Worm (Caenorhabditis elegans) whole organism, midembryonic: Measurements from ENCODE around the gene T08G3.6.

ENCODE experiments used
- T22C8.4 ChIP-seq: fragments of 200-800 bp; sonication (Bioruptor generic); IDR thresholded peaks from 2 replicates; pipeline ENCODE4 v1.3.6; 2022; ENCODE audit warnings: missing genetic modification characterization, missing compliant biosample characterization
- cog-1 ChIP-seq: sonication (generic microtip); optimal IDR thresholded peaks from 2 replicates; lab custom pipeline; 2016; ENCODE audit warnings: missing genetic modification characterization, missing compliant biosample characterization
- flt-1 ChIP-seq: fragments of 200-800 bp; sonication (Bioruptor generic); IDR thresholded peaks from 2 replicates; pipeline ENCODE4 v1.3.6; 2022; ENCODE audit warnings: missing genetic modification characterization, missing compliant biosample characterization
- klf-2 ChIP-seq: fragments of 200-800 bp; sonication (Bioruptor generic); conservative IDR thresholded peaks from 2 replicates; pipeline ENCODE4 v1.3.6; 2022; ENCODE audit warnings: missing genetic modification reagents, missing genetic modification characterization, missing compliant biosample characterization
- med-1 ChIP-seq: sonication (generic microtip); optimal IDR thresholded peaks from 2 replicates; lab custom pipeline; 2017; ENCODE audit warnings: missing genetic modification characterization, mild to moderate bottlenecking, missing compliant biosample characterization, antibody characterized with exemption, missing genetic modification reagents; ENCODE audit not compliant: insufficient read depth
- ref-1 ChIP-seq: fragments of 200-800 bp; sonication (Bioruptor generic); conservative IDR thresholded peaks from 2 replicates; pipeline ENCODE4 v1.3.6; 2022; ENCODE audit warnings: missing genetic modification reagents, missing genetic modification characterization, missing compliant biosample characterization
- tab-1 ChIP-seq: fragments of 200-800 bp; sonication (Bioruptor generic); IDR thresholded peaks from 2 replicates; pipeline ENCODE4 v1.3.6; 2022; ENCODE audit warnings: missing genetic modification characterization, missing compliant biosample characterization
- ztf-23 ChIP-seq: fragments of 200-800 bp; sonication (Bioruptor generic); IDR thresholded peaks from 2 replicates; pipeline ENCODE4 v1.3.6; 2022; ENCODE audit warnings: missing genetic modification reagents, missing genetic modification characterization, missing compliant biosample characterization
- ztf-29 ChIP-seq: fragments of 200-800 bp; sonication (Bioruptor generic); IDR thresholded peaks from 2 replicates; pipeline ENCODE4 v1.3.6; 2022; ENCODE audit warnings: missing genetic modification reagents, missing genetic modification characterization, missing compliant biosample characterization

The T08G3.6 gene

ce11 chrV:16443626-16444025 is 2.1 kb upstream of the T08G3.6 start, which contains the start of gene srh-141:
Gene srh-141, plus strand, starts transcription at chrV:16443926.
- TF ChIP-seq ref-1 (GFP tag; lab: Robert Waterston, UW) (no peak), klf-2 (GFP tag; lab: Robert Waterston, UW) (no peak), med-1 (GFP tag; lab: Kevin White, UChicago) (no peak), ztf-23 (no peak), flt-1 (no peak), tab-1 (no peak), cog-1 (no peak)

ce11 chrV:16446191-16446590 is 415 bp downstream of the T08G3.6 start:
- TF ChIP-seq ref-1 (GFP tag; lab: Robert Waterston, UW) (no peak), cog-1 (no peak), med-1 (GFP tag; lab: Kevin White, UChicago) (no peak), flt-1 (no peak), T22C8.4 (no peak), ztf-23 (no peak), ztf-29 (GFP tag; lab: Robert Waterston, UW) (no peak), tab-1 (no peak), klf-2 (GFP tag; lab: Robert Waterston, UW) (no peak)

ce11 chrV:16447735-16448134 is 2.0 kb downstream of the T08G3.6 start, which contains the start of gene T08G3.13:
Gene T08G3.13, plus strand, starts transcription at chrV:16448035.
- no peak for TF ChIP-seq flt-1
- TF ChIP-seq ref-1 (GFP tag; lab: Robert Waterston, UW): no peak
- TF ChIP-seq ztf-23: no peak
- no peak for TF ChIP-seq tab-1
- no peak for TF ChIP-seq T22C8.4
- no peak for TF ChIP-seq klf-2 (GFP tag; lab: Robert Waterston, UW)
- no peak for TF ChIP-seq med-1 (GFP tag; lab: Kevin White, UChicago)
- TF ChIP-seq ztf-29 (GFP tag; lab: Robert Waterston, UW): no peak
- TF ChIP-seq cog-1: no peak

- no peak for TF ChIP-seq tab-1
- no peak for TF ChIP-seq med-1 (GFP tag; lab: Kevin White, UChicago)
Observed at ce11 chrV:16455065-16455464, 9.3 kb downstream of the T08G3.6 start, which contains the start of gene str-14. Gene str-14, minus strand, starts transcription at chrV:16455165.

- TF ChIP-seq med-1 (GFP tag; lab: Kevin White, UChicago): no peak
- TF ChIP-seq ref-1 (GFP tag; lab: Robert Waterston, UW): no peak
- no peak for TF ChIP-seq ztf-29 (GFP tag; lab: Robert Waterston, UW)
- TF ChIP-seq flt-1: no peak
- no peak for TF ChIP-seq tab-1
- no peak for TF ChIP-seq ztf-23
- TF ChIP-seq T22C8.4: no peak
- no peak for TF ChIP-seq cog-1
- TF ChIP-seq klf-2 (GFP tag; lab: Robert Waterston, UW): no peak
Observed at ce11 chrV:16458714-16459113, 12.9 kb downstream of the T08G3.6 start, which contains the start of gene str-15. Gene str-15, minus strand, starts transcription at chrV:16458814.

ce11 chrV:16459377-16459776 is 13.6 kb downstream of the T08G3.6 start:
- TF ChIP-seq ztf-23 (no peak), T22C8.4 (no peak), ztf-29 (GFP tag; lab: Robert Waterston, UW) (no peak), med-1 (GFP tag; lab: Kevin White, UChicago) (no peak), klf-2 (GFP tag; lab: Robert Waterston, UW) (no peak)

ce11 chrV:16460866-16461265 is 15.1 kb downstream of the T08G3.6 start, which contains the start of gene srh-142:
Gene srh-142, minus strand, starts transcription at chrV:16460966.
- TF ChIP-seq ztf-23 (no peak), klf-2 (GFP tag; lab: Robert Waterston, UW) (no peak), ztf-29 (GFP tag; lab: Robert Waterston, UW) (no peak), med-1 (GFP tag; lab: Kevin White, UChicago) (no peak), T22C8.4 (no peak), cog-1 (no peak), ref-1 (GFP tag; lab: Robert Waterston, UW) (no peak), flt-1 (no peak), tab-1 (no peak)

- TF ChIP-seq flt-1 (no peak), T22C8.4 (no peak), tab-1 (no peak), ref-1 (GFP tag; lab: Robert Waterston, UW) (no peak), ztf-23 (no peak), med-1 (GFP tag; lab: Kevin White, UChicago) (no peak), ztf-29 (GFP tag; lab: Robert Waterston, UW) (no peak), klf-2 (GFP tag; lab: Robert Waterston, UW) (no peak), cog-1 (no peak)
Observed at ce11 chrV:16467840-16468239, 22.1 kb downstream of the T08G3.6 start, which contains the start of gene sru-44. Gene sru-44, minus strand, starts transcription at chrV:16467940.

- TF ChIP-seq ref-1 (GFP tag; lab: Robert Waterston, UW): no peak
- no peak for TF ChIP-seq ztf-23
Observed at ce11 chrV:16470916-16471315, 25.1 kb downstream of the T08G3.6 start, which contains the start of gene srh-138. Gene srh-138, minus strand, starts transcription at chrV:16471016.

ce11 chrV:16471995-16472563 is 26.3 kb downstream of the T08G3.6 start, which contains the start of gene srw-35:
Gene srw-35, plus strand, starts transcription at chrV:16472513.
- no peak for TF ChIP-seq ztf-23
- no peak for TF ChIP-seq med-1 (GFP tag; lab: Kevin White, UChicago)
- TF ChIP-seq flt-1: no peak
- TF ChIP-seq ztf-29 (GFP tag; lab: Robert Waterston, UW): no peak

ce11 chrV:16479275-16479674 is 33.5 kb downstream of the T08G3.6 start, which contains the start of gene T08G3.11:
Gene T08G3.11, minus strand, starts transcription at chrV:16479375.
- no peak for TF ChIP-seq ref-1 (GFP tag; lab: Robert Waterston, UW)
- TF ChIP-seq flt-1: no peak
- TF ChIP-seq ztf-23: no peak
- TF ChIP-seq med-1 (GFP tag; lab: Kevin White, UChicago): no peak
- no peak for TF ChIP-seq T22C8.4
- no peak for TF ChIP-seq tab-1
- TF ChIP-seq ztf-29 (GFP tag; lab: Robert Waterston, UW): no peak
- no peak for TF ChIP-seq klf-2 (GFP tag; lab: Robert Waterston, UW)
- no peak for TF ChIP-seq cog-1
